Worm (Caenorhabditis elegans): Measurements from ENCODE around the gene mltn-10.

The mltn-10 gene

ce11 chrII:14635179-14635578, 12.3 kb downstream of the mltn-10 start (continued):
- TF ChIP-seq ztf-11 (tag; optimal IDR thresholded peaks at IDR 0.05) = no peak
- no peak for TF ChIP-seq F37D6.2 (tag; optimal IDR thresholded peaks at IDR 0.05)
- peak; percentile 28 for TF ChIP-seq duxl-1 (tag; optimal IDR thresholded peaks at IDR 0.05; ENCODE audit: poor library complexity)
- TF ChIP-seq rbr-2 (tag; optimal IDR thresholded peaks at IDR 0.05) = peak; percentile 38
- TF ChIP-seq ceh-20 (GFP tag; IDR thresholded peaks at IDR 0.05) = peak; percentile 67; the same call in 1 of the 2 replicates
- TF ChIP-seq php-3 (GFP tag; IDR thresholded peaks at IDR 0.05) = peak; percentile 46; the same call in 1 of the 2 replicates
- no peak for TF ChIP-seq hif-1 (tag; optimal IDR thresholded peaks at IDR 0.05)
- TF ChIP-seq pha-4 (GFP tag; IDR thresholded peaks at IDR 0.05) = no peak
- no peak for TF ChIP-seq pha-4 (tag; optimal IDR thresholded peaks at IDR 0.05)
- peak; percentile 40 for TF ChIP-seq nhr-102 (tag; optimal IDR thresholded peaks at IDR 0.05)
- peak; percentile 91 for TF ChIP-seq nhr-42 (GFP tag; IDR thresholded peaks at IDR 0.05)
- peak; percentile 53 for TF ChIP-seq dmd-6 (GFP tag; IDR thresholded peaks at IDR 0.05)
- peak; percentile 5; the same call in 1 of the 2 replicates for TF ChIP-seq ceh-44 (GFP tag; IDR thresholded peaks at IDR 0.05)
- peak; percentile 29; the same call in 1 of the 2 replicates for TF ChIP-seq set-16 (GFP tag; IDR thresholded peaks at IDR 0.05)
- TF ChIP-seq sdz-12 (GFP tag; optimal IDR thresholded peaks at IDR 0.05) = peak; percentile 19
- no peak for TF ChIP-seq zag-1 (tag; optimal IDR thresholded peaks at IDR 0.05)
- TF ChIP-seq lim-7 (GFP tag; IDR thresholded peaks at IDR 0.05) = peak; percentile 76
- TF ChIP-seq nhr-28 (tag; optimal IDR thresholded peaks at IDR 0.05) = peak; percentile 36
- TF ChIP-seq saeg-2 (GFP tag; IDR thresholded peaks at IDR 0.05) = no peak
- peak; percentile 64; the same call in 1 of the 2 replicates for TF ChIP-seq arid-1 (GFP tag; conservative IDR thresholded peaks at IDR 0.05)
- TF ChIP-seq nhr-76 (tag; optimal IDR thresholded peaks at IDR 0.05) = no peak
- TF ChIP-seq hlh-30 (tag; optimal IDR thresholded peaks at IDR 0.05; ENCODE audit: insufficient read depth) = peak; percentile 65

- TF ChIP-seq lin-38 (GFP tag; IDR thresholded peaks at IDR 0.05) (peak; percentile 53), ctbp-1 (GFP tag; IDR thresholded peaks at IDR 0.05) (peak; percentile 33; the same call in 1 of the 2 replicates), T26A8.4 (GFP tag; IDR thresholded peaks at IDR 0.05) (peak; percentile 32; the same call in 1 of the 2 replicates), Y48G9A.11 (GFP tag; IDR thresholded peaks at IDR 0.05) (peak; percentile 53; the same call in 1 of the 2 replicates), egl-43 (GFP tag; IDR thresholded peaks at IDR 0.05) (0 out of 2 replicates have a peak, but pooled peaks have one; percentile 48), ceh-44 (GFP tag; IDR thresholded peaks at IDR 0.05) (0 out of 2 replicates have a peak, but pooled peaks have one; percentile 2)
Observed at ce11 chrII:14635895-14636294, 13.0 kb downstream of the mltn-10 start.

- TF ChIP-seq madf-5 (GFP tag; IDR thresholded peaks at IDR 0.05) (no peak), snpc-1.2 (GFP tag; IDR thresholded peaks at IDR 0.05) (no peak), ztf-7 (tag; optimal IDR thresholded peaks at IDR 0.05) (no peak)
Observed at ce11 chrII:14636737-14637136, 13.9 kb downstream of the mltn-10 start, which contains the start of gene sre-13. TSS of gene sre-13 (minus strand) at chrII:14636837.

ce11 chrII:14641387-14641786, 18.5 kb downstream of the mltn-10 start:
- TF ChIP-seq lin-38 (GFP tag; IDR thresholded peaks at IDR 0.05) (peak; percentile 32; the same call in 1 of the 2 replicates), lim-7 (GFP tag; IDR thresholded peaks at IDR 0.05) (0 out of 2 replicates have a peak, but pooled peaks have one; percentile 26), snpc-4 (tag; optimal IDR thresholded peaks at IDR 0.05) (peak; percentile 18)

ce11 chrII:14643983-14644382, 21.1 kb downstream of the mltn-10 start, which contains the start of gene atgp-2:
TSS of gene atgp-2 (minus strand) at chrII:14644083.
- TF ChIP-seq mxl-2 (GFP tag; conservative IDR thresholded peaks at IDR 0.05) = no peak
- TF ChIP-seq ceh-20 (GFP tag; IDR thresholded peaks at IDR 0.05) = no peak
- TF ChIP-seq daf-12 (tag; optimal IDR thresholded peaks at IDR 0.05) = no peak
- no peak for TF ChIP-seq dmd-9 (GFP tag; IDR thresholded peaks at IDR 0.05)
- no peak for TF ChIP-seq mep-1 (tag; optimal IDR thresholded peaks at IDR 0.05)
- TF ChIP-seq nhr-41 (GFP tag; IDR thresholded peaks at IDR 0.05) = no peak
- TF ChIP-seq nhr-42 (GFP tag; IDR thresholded peaks at IDR 0.05) = no peak
- TF ChIP-seq nhr-28 (tag; optimal IDR thresholded peaks at IDR 0.05) = no peak
- no peak for TF ChIP-seq spr-1 (tag; optimal IDR thresholded peaks at IDR 0.05)
- TF ChIP-seq gei-8 (GFP tag; optimal IDR thresholded peaks at IDR 0.05) = no peak
- no peak for TF ChIP-seq lin-29 (GFP tag; IDR thresholded peaks at IDR 0.05)
- TF ChIP-seq F10B5.3 (tag; optimal IDR thresholded peaks at IDR 0.05) = no peak
- TF ChIP-seq attf-4 (tag; optimal IDR thresholded peaks at IDR 0.05) = no peak
- no peak for TF ChIP-seq Y75B8A.6 (GFP tag; IDR thresholded peaks at IDR 0.05)
- TF ChIP-seq lin-15B (tag; optimal IDR thresholded peaks at IDR 0.05) = no peak
- no peak for TF ChIP-seq lin-38 (GFP tag; IDR thresholded peaks at IDR 0.05)
- no peak for TF ChIP-seq pha-4 (GFP tag; IDR thresholded peaks at IDR 0.05)
- TF ChIP-seq pha-4 (tag; optimal IDR thresholded peaks at IDR 0.05) = no peak
- no peak for TF ChIP-seq php-3 (GFP tag; IDR thresholded peaks at IDR 0.05)
- no peak for TF ChIP-seq nhr-6 (tag; optimal IDR thresholded peaks at IDR 0.05)

Data from whole organism, L4 larva.